Worm (Caenorhabditis elegans): ENCODE data around the gene T13F3.4.

DNA sequence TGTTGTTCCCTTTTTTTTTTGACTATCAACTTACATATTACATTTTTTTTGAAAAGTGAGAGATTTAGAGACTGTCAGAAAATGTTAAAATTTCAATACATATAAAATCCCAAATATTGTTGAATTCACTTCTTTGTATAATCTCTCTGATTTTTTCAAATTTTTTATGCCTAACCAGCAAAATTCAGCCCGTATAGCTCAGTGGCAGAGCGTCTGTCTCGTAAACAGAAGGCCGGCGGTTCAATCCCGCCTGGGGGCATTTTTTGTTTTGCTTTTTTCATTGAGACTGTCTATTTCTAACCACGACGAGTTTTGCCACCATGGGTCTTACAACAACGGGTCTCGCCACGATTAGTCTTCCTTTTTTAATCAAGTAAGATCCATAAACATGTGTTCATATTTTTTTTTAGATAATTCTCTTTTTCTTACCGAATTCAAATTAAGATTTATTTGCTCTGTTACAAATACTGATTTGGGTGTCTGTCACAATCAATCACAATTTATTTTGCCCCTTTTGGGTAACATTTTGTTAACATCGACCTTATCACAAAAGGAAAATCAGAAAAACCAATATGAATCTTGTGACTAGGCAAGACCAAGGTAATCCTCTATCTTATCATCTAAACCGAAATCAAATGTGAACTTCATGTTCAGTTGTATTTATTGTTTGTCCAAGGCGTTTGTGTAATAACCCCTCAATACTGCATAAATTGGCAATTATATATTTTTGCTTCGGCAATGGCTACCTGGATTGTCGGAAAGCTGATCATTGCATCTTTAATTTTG lies 47.2 kb downstream of the T13F3.4 start, which contains the start of gene glc-1:
- TF ChIP-seq him-1 (tag; optimal IDR thresholded peaks at IDR 0.05) (no peak), W03F9.2 (tag; optimal IDR thresholded peaks at IDR 0.05) (no peak), dao-5 (tag; optimal IDR thresholded peaks at IDR 0.05) (no peak)
